Fruit fly (Drosophila melanogaster): ENCODE measurements around the gene CG6788.

dm6 chrX:17883418-17883817 is 4.6 kb upstream of the CG6788 start, which contains the start of gene CG12985:
- no peak for TF ChIP-seq ttk (optimal IDR thresholded peaks at IDR 0.05)
- TF ChIP-seq Myc (optimal IDR thresholded peaks at IDR 0.05) = no peak

Data from Kc167 (cell line).